Worm (Caenorhabditis elegans): Measurements from ENCODE around the gene zmp-6.

zmp-6 gene

ce11 chrIII:7215532-7215931 lies 32.1 kb downstream of the zmp-6 start (continued):
- TF ChIP-seq nhr-71 (tag; optimal IDR thresholded peaks at IDR 0.05) (peak; percentile 49), ces-1 (GFP tag; optimal IDR thresholded peaks at IDR 0.05) (no peak), lin-14 (GFP tag; optimal IDR thresholded peaks at IDR 0.05) (peak; percentile 62), zip-4 (GFP tag; optimal IDR thresholded peaks at IDR 0.05) (no peak), rnt-1 (tag; optimal IDR thresholded peaks at IDR 0.05) (peak; percentile 63), lir-3 (tag; optimal IDR thresholded peaks at IDR 0.05; ENCODE audit: poor library complexity) (no peak), fkh-4 (tag; optimal IDR thresholded peaks at IDR 0.05; ENCODE audit: borderline replicate concordance) (no peak), unc-98 (GFP tag; IDR thresholded peaks at IDR 0.05) (no peak)

- TF ChIP-seq lin-15B (tag; optimal IDR thresholded peaks at IDR 0.05) (no peak), ceh-88 (GFP tag; IDR thresholded peaks at IDR 0.05) (no peak), lin-14 (GFP tag; optimal IDR thresholded peaks at IDR 0.05) (peak; percentile 46), grh-1 (GFP tag; IDR thresholded peaks at IDR 0.05) (no peak), aha-1 (tag; optimal IDR thresholded peaks at IDR 0.05) (no peak), nhr-20 (tag; optimal IDR thresholded peaks at IDR 0.05) (peak; percentile 2), lin-35 (GFP tag; optimal IDR thresholded peaks at IDR 0.05) (peak in 1 of 2 experiments; percentile 14), isw-1 (GFP tag; IDR thresholded peaks at IDR 0.05) (no peak), ceh-90 (tag; optimal IDR thresholded peaks at IDR 0.05) (no peak), mab-9 (GFP tag; IDR thresholded peaks at IDR 0.05) (no peak), nhr-19 (GFP tag; conservative IDR thresholded peaks at IDR 0.05) (0 out of 2 replicates have a peak, but pooled peaks have one; percentile 9), nhr-76 (tag; optimal IDR thresholded peaks at IDR 0.05) (no peak), tbx-2 (tag; optimal IDR thresholded peaks at IDR 0.05) (no peak), elt-2 (tag; optimal IDR thresholded peaks at IDR 0.05) (peak; percentile 49), nhr-90 (tag; optimal IDR thresholded peaks at IDR 0.05; ENCODE audit: poor library complexity) (no peak), skn-1 (tag; optimal IDR thresholded peaks at IDR 0.05) (no peak), mep-1 (tag; optimal IDR thresholded peaks at IDR 0.05) (no peak), nhr-12 (tag; optimal IDR thresholded peaks at IDR 0.05) (no peak), nhr-71 (tag; optimal IDR thresholded peaks at IDR 0.05) (no peak), nhr-84 (tag; optimal IDR thresholded peaks at IDR 0.05) (no peak), elt-3 (tag; optimal IDR thresholded peaks at IDR 0.05) (peak in 1 of 6 experiments; percentile 28), blmp-1 (tag; optimal IDR thresholded peaks at IDR 0.05) (peak; percentile 94), unc-98 (GFP tag; IDR thresholded peaks at IDR 0.05) (no peak)
Observed at ce11 chrIII:7212028-7212427, 35.6 kb downstream of the zmp-6 start.

ce11 chrIII:7210486-7210885 lies 37.2 kb downstream of the zmp-6 start:
- TF ChIP-seq egl-13 (tag; optimal IDR thresholded peaks at IDR 0.05) (no peak), unc-62 (GFP tag; optimal IDR thresholded peaks at IDR 0.05) (no peak), lin-35 (GFP tag; optimal IDR thresholded peaks at IDR 0.05) (no peak), lin-14 (GFP tag; optimal IDR thresholded peaks at IDR 0.05) (peak; percentile 0)

- no peak for TF ChIP-seq aly-2 (tag; optimal IDR thresholded peaks at IDR 0.05)
- TF ChIP-seq zip-4 (GFP tag; optimal IDR thresholded peaks at IDR 0.05), result no peak
- no peak for TF ChIP-seq zag-1 (tag; optimal IDR thresholded peaks at IDR 0.05)
- TF ChIP-seq nhr-12 (tag; optimal IDR thresholded peaks at IDR 0.05), result no peak
- no peak for TF ChIP-seq efl-1 (optimal IDR thresholded peaks at IDR 0.05)
- peak in 1 of 2 experiments; percentile 91 for TF ChIP-seq efl-1 (GFP tag; optimal IDR thresholded peaks at IDR 0.05 in 1 of 2)
- no peak for TF ChIP-seq lin-39 (tag; optimal IDR thresholded peaks at IDR 0.05)
- TF ChIP-seq nhr-90 (tag; optimal IDR thresholded peaks at IDR 0.05; ENCODE audit: poor library complexity), result no peak
- TF ChIP-seq lsy-2 (tag; optimal IDR thresholded peaks at IDR 0.05), result peak in 1 of 2 experiments; percentile 50
Observed at ce11 chrIII:7209721-7210120, 37.9 kb downstream of the zmp-6 start, which contains the start of gene R151.2. Gene R151.2 (plus strand): TSS chrIII:7209967.

Measured in whole organism, L1 larva.